Worm (Caenorhabditis elegans) whole organism, L3 larva: ENCODE measurements around the gene his-38.

Experiments
- ceh-16 ChIP-seq: sonication (generic microtip); optimal IDR thresholded peaks from 2 replicates; lab custom pipeline; 2017; ENCODE audit warnings: missing biosample characterization, missing genetic modification characterization
- elt-1 ChIP-seq: fragments of 150-350 bp; optimal IDR thresholded peaks from 2 replicates; lab custom pipeline; 2014; ENCODE audit warnings: missing biosample characterization, missing genetic modification characterization
- elt-3 ChIP-seq, 3 experiments: fragments of 150-350 bp in 1 of 3; sonication (generic microtip) in 2 of 3; optimal IDR thresholded peaks; 2 replicates in 2 of 3; 4 replicates in 1 of 3; lab custom pipeline; 2014 to 2017; ENCODE audit warnings: missing biosample characterization in 3 of 3, missing genetic modification characterization in 3 of 3
- lsy-12 ChIP-seq: sonication (generic microtip); optimal IDR thresholded peaks from 2 replicates; lab custom pipeline; 2016; ENCODE audit warnings: mild to moderate bottlenecking, missing genetic modification characterization, missing compliant biosample characterization
- nhr-11 ChIP-seq: fragments of 150-350 bp; optimal IDR thresholded peaks from 2 replicates; lab custom pipeline; 2014; ENCODE audit warnings: missing biosample characterization, missing genetic modification characterization
- nhr-12 ChIP-seq: fragments of 150-350 bp; optimal IDR thresholded peaks from 2 replicates; lab custom pipeline; 2014; ENCODE audit warnings: missing biosample characterization, missing genetic modification characterization
- nhr-23 ChIP-seq: fragments of 150-350 bp; optimal IDR thresholded peaks from 2 replicates; lab custom pipeline; 2014; ENCODE audit warnings: missing biosample characterization, missing genetic modification reagents, missing genetic modification characterization
- nhr-237 ChIP-seq: fragments of 150-350 bp; optimal IDR thresholded peaks from 2 replicates; lab custom pipeline; 2014; ENCODE audit warnings: missing biosample characterization, missing genetic modification characterization
- nhr-28 ChIP-seq: fragments of 150-350 bp; optimal IDR thresholded peaks from 2 replicates; lab custom pipeline; 2014; ENCODE audit warnings: missing biosample characterization, missing genetic modification characterization
- skn-1 ChIP-seq: fragments of 150-350 bp; optimal IDR thresholded peaks from 2 replicates; lab custom pipeline; 2014; ENCODE audit warnings: missing biosample characterization, missing genetic modification characterization
- snpc-4 ChIP-seq: fragments of 150-350 bp; optimal IDR thresholded peaks from 2 replicates; lab custom pipeline; 2014; ENCODE audit warnings: missing biosample characterization, missing genetic modification characterization
- ztf-11 ChIP-seq: fragments of 150-350 bp; optimal IDR thresholded peaks from 2 replicates; lab custom pipeline; 2014; ENCODE audit warnings: missing biosample characterization, missing genetic modification characterization
- ztf-4 ChIP-seq: fragments of 150-350 bp; optimal IDR thresholded peaks from 2 replicates; lab custom pipeline; 2014; ENCODE audit warnings: missing biosample characterization, missing genetic modification characterization

DNA sequence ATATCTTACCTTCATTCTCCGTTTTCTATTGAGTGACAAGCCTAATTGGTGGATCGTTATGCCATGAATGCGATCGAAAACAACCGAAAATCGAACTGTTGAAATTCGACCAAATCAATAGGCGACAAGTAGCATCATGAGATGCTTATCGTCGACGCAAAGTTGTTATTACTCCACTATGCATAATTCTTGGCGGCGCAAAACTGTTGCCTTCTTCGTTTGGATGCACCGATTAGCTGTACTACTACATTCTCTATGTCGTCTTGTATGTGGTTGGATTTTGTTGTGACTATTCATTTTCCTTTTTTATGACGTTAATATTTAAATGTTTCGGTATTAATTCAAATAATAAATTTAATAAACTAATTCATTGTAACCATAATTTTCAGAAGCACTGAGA is 37.7 kb downstream of the his-38 start, which contains the start of gene F46H5.11:
- TF ChIP-seq nhr-28 (tag; lab: Kevin White, UChicago) = no peak
- no peak for TF ChIP-seq snpc-4 (tag; lab: Kevin White, UChicago)
- no peak for TF ChIP-seq nhr-23 (tag; lab: Kevin White, UChicago)
- no peak for TF ChIP-seq elt-3 (tag; optimal IDR thresholded peaks at IDR 0.05; lab: Kevin White, UChicago)
- no peak for TF ChIP-seq nhr-12 (tag; lab: Kevin White, UChicago)
- no peak for TF ChIP-seq ztf-11 (tag; lab: Kevin White, UChicago)
- no peak for TF ChIP-seq ztf-4 (tag; lab: Kevin White, UChicago)
- no peak for TF ChIP-seq skn-1 (tag; lab: Kevin White, UChicago)
- no peak for TF ChIP-seq lsy-12
- no peak for TF ChIP-seq ceh-16 (tag; lab: Kevin White, UChicago)
- no peak for TF ChIP-seq nhr-11
- TF ChIP-seq elt-1 (tag; lab: Kevin White, UChicago) = no peak
- no peak for TF ChIP-seq nhr-237 (tag; lab: Kevin White, UChicago)
